Worm (Caenorhabditis elegans) whole organism, L2 larva: ENCODE measurements around the gene snx-13.

Experiments
- C34F6.9 ChIP-seq: fragments of 150-350 bp; optimal IDR thresholded peaks from 2 replicates; lab custom pipeline; 2014; ENCODE audit warnings: missing biosample characterization, missing genetic modification characterization
- Y55F3AM.14 ChIP-seq: fragments of 200-800 bp; sonication (Bioruptor generic); optimal IDR thresholded peaks from 2 replicates; lab custom pipeline; 2018; ENCODE audit warnings: mild to moderate bottlenecking, missing genetic modification characterization, missing compliant biosample characterization
- ZK546.5 ChIP-seq: sonication (generic microtip); optimal IDR thresholded peaks from 2 replicates; lab custom pipeline; 2017; ENCODE audit warnings: missing biosample characterization, missing genetic modification characterization
- alr-1 ChIP-seq: fragments of 150-350 bp; optimal IDR thresholded peaks from 2 replicates; lab custom pipeline; 2014; ENCODE audit warnings: missing biosample characterization, missing genetic modification characterization
- aly-2 ChIP-seq: fragments of 150-350 bp; optimal IDR thresholded peaks from 2 replicates; lab custom pipeline; 2014; ENCODE audit warnings: missing biosample characterization, missing genetic modification characterization
- ama-1 ChIP-seq: fragments of 150-350 bp; optimal IDR thresholded peaks from 2 replicates; lab custom pipeline; 2018; ENCODE audit warnings: inconsistent platforms
- blmp-1 ChIP-seq: sonication (generic microtip); optimal IDR thresholded peaks from 2 replicates; lab custom pipeline; 2017; ENCODE audit warnings: missing genetic modification characterization, mild to moderate bottlenecking, missing compliant biosample characterization, antibody characterized with exemption, moderate library complexity; ENCODE audit not compliant: insufficient read depth
- ceh-16 ChIP-seq: fragments of 150-350 bp; optimal IDR thresholded peaks from 2 replicates; lab custom pipeline; 2014; ENCODE audit warnings: missing biosample characterization, missing genetic modification characterization
- ceh-82 ChIP-seq: fragments of 150-350 bp; optimal IDR thresholded peaks from 2 replicates; lab custom pipeline; 2014; ENCODE audit warnings: missing biosample characterization, missing genetic modification characterization
- crh-2 ChIP-seq: sonication (generic microtip); optimal IDR thresholded peaks from 2 replicates; lab custom pipeline; 2017; ENCODE audit warnings: missing biosample characterization, missing genetic modification characterization
- dmd-4 ChIP-seq: sonication (generic microtip); optimal IDR thresholded peaks from 2 replicates; lab custom pipeline; 2017; ENCODE audit warnings: missing biosample characterization, missing genetic modification characterization
- elt-1 ChIP-seq: fragments of 150-350 bp; optimal IDR thresholded peaks from 2 replicates; lab custom pipeline; 2014; ENCODE audit warnings: missing biosample characterization, missing genetic modification characterization
- elt-3 ChIP-seq: sonication (generic microtip); optimal IDR thresholded peaks from 2 replicates; lab custom pipeline; 2017; ENCODE audit warnings: missing biosample characterization, missing genetic modification characterization
- fos-1 ChIP-seq: fragments of 150-350 bp; optimal IDR thresholded peaks from 2 replicates; lab custom pipeline; 2014; ENCODE audit warnings: missing biosample characterization, missing genetic modification characterization
- gmeb-1 ChIP-seq: fragments of 150-350 bp; optimal IDR thresholded peaks from 2 replicates; lab custom pipeline; 2014; ENCODE audit warnings: missing biosample characterization, missing genetic modification characterization
- lin-13 ChIP-seq: fragments of 150-350 bp; optimal IDR thresholded peaks from 2 replicates; lab custom pipeline; 2014; ENCODE audit warnings: missing biosample characterization, missing genetic modification reagents, missing genetic modification characterization
- lin-39 ChIP-seq: fragments of 150-350 bp; optimal IDR thresholded peaks from 2 replicates; lab custom pipeline; 2014; ENCODE audit warnings: missing biosample characterization, missing genetic modification reagents, missing genetic modification characterization
- lsy-2 ChIP-seq, 2 experiments: fragments of 150-350 bp in 1 of 2; sonication (generic microtip) in 1 of 2; optimal IDR thresholded peaks; 2 replicates each; lab custom pipeline; 2014 to 2017; ENCODE audit warnings: missing biosample characterization in 2 of 2, missing genetic modification characterization in 2 of 2
- mbf-1 ChIP-seq: sonication (generic microtip); optimal IDR thresholded peaks from 2 replicates; lab custom pipeline; 2017; ENCODE audit warnings: missing biosample characterization, missing genetic modification characterization
- mdl-1 ChIP-seq, 2 experiments: fragments of 150-350 bp in 1 of 2; sonication (generic microtip) in 1 of 2; optimal IDR thresholded peaks; 2 replicates each; lab custom pipeline; 2017; ENCODE audit warnings: missing biosample characterization in 2 of 2, missing genetic modification characterization in 2 of 2
- nhr-129 ChIP-seq: fragments of 150-350 bp; optimal IDR thresholded peaks from 2 replicates; lab custom pipeline; 2014; ENCODE audit warnings: missing biosample characterization, missing genetic modification characterization
- nhr-21 ChIP-seq: fragments of 150-350 bp; optimal IDR thresholded peaks from 2 replicates; lab custom pipeline; 2014; ENCODE audit warnings: missing biosample characterization, missing genetic modification characterization
- nhr-237 ChIP-seq: fragments of 150-350 bp; optimal IDR thresholded peaks from 2 replicates; lab custom pipeline; 2014; ENCODE audit warnings: missing biosample characterization, missing genetic modification characterization
- nhr-6 ChIP-seq: fragments of 150-350 bp; optimal IDR thresholded peaks from 2 replicates; lab custom pipeline; 2014; ENCODE audit warnings: missing biosample characterization, missing genetic modification characterization
- nhr-77 ChIP-seq: fragments of 150-350 bp; optimal IDR thresholded peaks from 2 replicates; lab custom pipeline; 2014; ENCODE audit warnings: missing biosample characterization, missing genetic modification characterization
- peb-1 ChIP-seq: fragments of 150-350 bp; optimal IDR thresholded peaks from 2 replicates; lab custom pipeline; 2014; ENCODE audit warnings: missing biosample characterization, missing genetic modification characterization
- sma-3 ChIP-seq: sonication (generic microtip); optimal IDR thresholded peaks from 2 replicates; lab custom pipeline; 2016; ENCODE audit warnings: missing genetic modification reagents, missing genetic modification characterization, missing compliant biosample characterization
- sma-9 ChIP-seq, 2 experiments: fragments of 150-350 bp in 1 of 2; sonication (generic microtip) in 1 of 2; optimal IDR thresholded peaks; 2 replicates each; lab custom pipeline; 2014 to 2016; ENCODE audit warnings: missing genetic modification characterization in 2 of 2, mild to moderate bottlenecking in 1 of 2, missing biosample characterization in 1 of 2, missing compliant biosample characterization in 1 of 2, missing genetic modification reagents in 1 of 2, moderate library complexity in 1 of 2
- snpc-4 ChIP-seq: fragments of 150-350 bp; optimal IDR thresholded peaks from 2 replicates; lab custom pipeline; 2014; ENCODE audit warnings: missing biosample characterization, missing genetic modification characterization
- unc-39 ChIP-seq: fragments of 150-350 bp; optimal IDR thresholded peaks from 2 replicates; lab custom pipeline; 2014; ENCODE audit warnings: missing biosample characterization, missing genetic modification characterization
- unc-55 ChIP-seq: fragments of 150-350 bp; sonication (generic microtip); optimal IDR thresholded peaks from 3 replicates; lab custom pipeline; 2014; ENCODE audit warnings: missing biosample characterization, missing genetic modification reagents, missing genetic modification characterization
- zag-1 ChIP-seq: fragments of 150-350 bp; optimal IDR thresholded peaks from 2 replicates; lab custom pipeline; 2014; ENCODE audit warnings: missing biosample characterization, missing genetic modification characterization
- ztf-1 ChIP-seq: fragments of 200-800 bp; sonication (Bioruptor generic); conservative IDR thresholded peaks from 2 replicates; pipeline ENCODE4 v1.3.6; 2022; ENCODE audit warnings: missing genetic modification characterization, missing compliant biosample characterization

Gene snx-13

DNA sequence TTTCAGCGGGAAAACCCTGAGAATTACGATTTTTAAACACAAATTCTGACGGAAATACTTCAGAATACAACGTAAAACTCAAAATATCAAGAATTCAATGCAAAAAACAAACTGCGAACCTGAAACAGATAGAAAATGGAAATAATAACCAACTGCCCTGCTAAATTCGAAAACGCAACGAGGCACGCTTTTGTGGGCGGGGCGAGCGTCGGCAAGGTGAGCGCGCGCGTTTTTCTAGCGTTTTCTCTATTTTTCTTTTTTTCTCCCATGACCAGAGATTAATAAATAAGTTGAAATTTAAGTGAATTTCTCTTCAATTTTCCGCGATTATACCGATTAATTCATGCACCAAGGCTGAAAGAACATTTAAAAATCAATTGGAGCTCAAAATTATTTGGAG lies 31.3 kb upstream of the snx-13 start, which contains the start of gene uaf-2 (continued):
- no peak for TF ChIP-seq ceh-82 (tag; lab: Kevin White, UChicago)
- TF ChIP-seq nhr-77 (tag; lab: Kevin White, UChicago): no peak
- no peak for TF ChIP-seq alr-1
- no peak for TF ChIP-seq fos-1
- no peak for TF ChIP-seq mdl-1 (tag; optimal IDR thresholded peaks at IDR 0.05; lab: Kevin White, UChicago)

DNA sequence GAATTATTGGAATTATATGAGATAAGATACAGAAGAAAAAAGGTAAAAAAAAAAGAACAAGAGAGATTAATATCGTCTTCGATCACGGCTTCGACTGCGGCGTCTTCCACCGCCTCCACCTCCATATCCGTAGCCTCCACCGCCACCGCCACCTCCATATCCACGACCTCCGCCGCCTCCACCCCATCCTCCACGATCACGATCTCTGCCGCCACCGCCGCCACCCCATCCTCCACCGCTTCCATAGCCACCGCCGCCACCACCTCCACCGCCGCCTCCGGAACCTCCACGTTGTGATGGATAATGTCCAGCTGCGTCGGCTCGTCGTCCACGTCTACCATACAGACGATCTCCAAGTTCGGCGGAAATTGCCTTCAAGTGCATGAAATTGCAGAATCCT lies 29.6 kb upstream of the snx-13 start:
- TF ChIP-seq unc-55 (GFP tag; lab: Kevin White, UChicago): no peak
- TF ChIP-seq ZK546.5 (tag; lab: Kevin White, UChicago): no peak

DNA sequence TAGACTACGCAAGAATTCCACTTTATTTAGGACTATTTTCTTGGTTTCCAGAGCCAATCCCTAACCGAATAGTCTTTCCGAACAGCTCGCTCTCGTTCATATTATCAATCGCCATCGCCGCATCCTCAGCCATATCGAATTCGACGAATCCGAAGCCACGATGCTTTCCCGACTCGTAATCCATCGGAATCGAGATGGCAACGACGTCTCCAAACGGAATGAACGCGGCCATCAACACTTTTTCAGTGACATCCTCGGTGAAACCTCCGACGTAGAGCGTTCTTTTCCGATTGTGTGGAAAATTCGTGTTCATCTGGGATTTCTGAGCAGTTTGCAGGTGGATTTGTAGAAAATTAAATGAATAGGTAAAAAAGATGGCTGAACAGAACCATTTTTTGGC lies 29.1 kb upstream of the snx-13 start, which contains the start of gene cyn-13:
Gene cyn-13 (minus strand): TSS at position 313 of the 400 bp plus-strand sequence.
- no peak for TF ChIP-seq dmd-4 (tag; lab: Kevin White, UChicago)
- no peak for TF ChIP-seq gmeb-1 (tag; lab: Kevin White, UChicago)
- no peak for TF ChIP-seq aly-2 (tag; lab: Kevin White, UChicago)
- no peak for TF ChIP-seq unc-55 (GFP tag; lab: Kevin White, UChicago)
- no peak for TF ChIP-seq lin-13 (GFP tag; lab: Kevin White, UChicago)
- no peak for TF ChIP-seq unc-39 (tag; lab: Kevin White, UChicago)
- TF ChIP-seq, all 48 proteins: peak for 0

DNA sequence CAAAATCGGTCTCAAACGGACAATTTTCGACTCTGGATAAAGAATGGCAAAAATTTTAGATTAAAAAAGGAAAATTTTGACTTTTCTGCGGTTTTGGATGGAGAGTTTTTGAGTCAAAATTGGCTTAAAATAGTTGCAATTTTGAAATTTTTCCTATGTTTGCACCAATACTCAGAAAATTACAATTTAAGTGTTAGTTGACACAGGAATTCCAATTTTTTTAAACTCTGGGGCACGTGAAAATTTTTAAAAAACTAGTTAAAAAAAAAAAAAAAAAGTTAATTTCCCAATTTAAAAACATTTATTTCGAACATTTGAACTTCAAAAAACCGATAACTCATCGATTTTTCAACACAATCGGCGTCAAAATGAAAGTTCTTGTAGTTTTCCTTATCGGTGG lies 24.6 kb upstream of the snx-13 start, which contains the start of gene Y116A8C.33:
Gene Y116A8C.33 (plus strand): TSS at position 301 of the 400 bp plus-strand sequence.
- TF ChIP-seq ceh-16: no peak
- TF ChIP-seq Y55F3AM.14 (GFP tag; lab: Kevin White, UChicago): no peak
- TF ChIP-seq crh-2 (tag; lab: Kevin White, UChicago): no peak
- no peak for TF ChIP-seq nhr-6 (tag; lab: Kevin White, UChicago)
- no peak for TF ChIP-seq sma-9 (GFP tag; optimal IDR thresholded peaks at IDR 0.05; lab: Kevin White, UChicago)
- TF ChIP-seq sma-9 (tag; optimal IDR thresholded peaks at IDR 0.05; lab: Kevin White, UChicago): no peak
- TF ChIP-seq nhr-237 (tag; lab: Kevin White, UChicago): no peak
- TF ChIP-seq unc-55 (GFP tag; lab: Kevin White, UChicago): no peak
- TF ChIP-seq peb-1 (tag; lab: Kevin White, UChicago): no peak
- TF ChIP-seq unc-39 (tag; lab: Kevin White, UChicago): no peak
- TF ChIP-seq zag-1: no peak
- no peak for TF ChIP-seq ztf-1
- no peak for TF ChIP-seq elt-1
- TF ChIP-seq C34F6.9 (tag; lab: Kevin White, UChicago): no peak
- TF ChIP-seq elt-3: no peak
- no peak for TF ChIP-seq ceh-82 (tag; lab: Kevin White, UChicago)
- TF ChIP-seq blmp-1 (tag; lab: Kevin White, UChicago): no peak

DNA sequence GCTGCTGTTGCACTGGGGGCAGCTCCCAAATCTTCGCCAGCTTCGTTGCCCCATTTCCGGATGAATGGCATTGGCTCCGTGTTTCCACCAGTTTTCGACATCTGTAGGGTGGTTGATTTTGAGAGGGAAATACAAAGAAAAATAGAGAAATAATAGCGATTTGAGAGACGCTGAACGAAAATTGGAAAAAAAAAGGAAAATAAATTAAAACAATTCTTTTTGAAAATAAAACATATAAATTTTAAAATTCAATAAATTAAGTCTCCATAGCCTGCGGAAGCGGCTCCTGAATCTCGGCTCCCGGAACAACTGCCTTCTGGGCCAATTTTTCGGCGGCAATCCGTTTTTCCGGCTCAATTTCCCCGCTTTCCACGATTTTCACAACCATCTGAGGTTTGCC lies 23.6 kb upstream of the snx-13 start, which contains the start of gene sfa-1:
Gene sfa-1 (minus strand): TSS at position 101 of the 400 bp plus-strand sequence.
- TF ChIP-seq snpc-4 (tag; lab: Kevin White, UChicago) (no peak), nhr-129 (tag; lab: Kevin White, UChicago) (no peak), sma-3 (no peak), dmd-4 (tag; lab: Kevin White, UChicago) (no peak), zag-1 (no peak), crh-2 (tag; lab: Kevin White, UChicago) (no peak), unc-39 (tag; lab: Kevin White, UChicago) (no peak), ama-1 (lab: Kevin White, UChicago) (no peak), lin-39 (tag; lab: Kevin White, UChicago) (no peak), lsy-2 (tag; optimal IDR thresholded peaks at IDR 0.05; lab: Kevin White, UChicago) (no peak), nhr-21 (tag; lab: Kevin White, UChicago) (no peak), mbf-1 (tag; lab: Kevin White, UChicago) (no peak), sma-9 (GFP tag; optimal IDR thresholded peaks at IDR 0.05; lab: Kevin White, UChicago) (no peak), sma-9 (tag; optimal IDR thresholded peaks at IDR 0.05; lab: Kevin White, UChicago) (no peak), Y55F3AM.14 (GFP tag; lab: Kevin White, UChicago) (no peak), ZK546.5 (tag; lab: Kevin White, UChicago) (no peak), ceh-16 (no peak), peb-1 (tag; lab: Kevin White, UChicago) (no peak)
